Worm (Caenorhabditis elegans): ENCODE results near the gene sdz-32.

DNA sequence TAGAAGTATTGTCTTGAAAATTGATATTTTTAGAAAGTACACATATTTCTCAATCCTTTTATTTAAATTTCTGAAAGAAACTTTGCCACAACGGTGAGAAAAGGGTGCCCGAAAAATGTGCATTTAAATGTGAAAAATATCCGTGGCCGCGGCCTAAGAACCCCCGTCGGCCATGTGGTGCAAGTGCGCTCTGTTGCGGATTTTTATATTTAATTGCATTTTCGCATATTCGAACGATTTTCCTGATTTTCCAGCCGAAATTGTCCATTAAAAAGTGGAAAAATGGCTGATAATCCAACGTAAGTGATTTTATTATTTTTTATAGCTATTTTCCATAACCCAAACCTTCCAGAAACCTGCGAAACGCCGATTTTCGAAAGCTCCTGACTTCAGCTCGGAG, 8.4 kb downstream of the sdz-32 start, which contains the start of gene smu-2:
- no peak for TF ChIP-seq fkh-10 (GFP tag; optimal IDR thresholded peaks at IDR 0.05)
- no peak for TF ChIP-seq pha-4 (tag; optimal IDR thresholded peaks at IDR 0.05)
- no peak for TF ChIP-seq lin-11 (tag; optimal IDR thresholded peaks at IDR 0.05)
- TF ChIP-seq dve-1 (tag; optimal IDR thresholded peaks at IDR 0.05) = no peak
- TF ChIP-seq K02D7.2 (tag; optimal IDR thresholded peaks at IDR 0.05) = no peak
- peak; percentile 52 for TF ChIP-seq pqm-1 (tag; optimal IDR thresholded peaks at IDR 0.05)
- TF ChIP-seq unc-86 (tag; optimal IDR thresholded peaks at IDR 0.05) = peak; percentile 47
